Worm (Caenorhabditis elegans): ENCODE data around the gene mff-1.

The mff-1 gene

DNA sequence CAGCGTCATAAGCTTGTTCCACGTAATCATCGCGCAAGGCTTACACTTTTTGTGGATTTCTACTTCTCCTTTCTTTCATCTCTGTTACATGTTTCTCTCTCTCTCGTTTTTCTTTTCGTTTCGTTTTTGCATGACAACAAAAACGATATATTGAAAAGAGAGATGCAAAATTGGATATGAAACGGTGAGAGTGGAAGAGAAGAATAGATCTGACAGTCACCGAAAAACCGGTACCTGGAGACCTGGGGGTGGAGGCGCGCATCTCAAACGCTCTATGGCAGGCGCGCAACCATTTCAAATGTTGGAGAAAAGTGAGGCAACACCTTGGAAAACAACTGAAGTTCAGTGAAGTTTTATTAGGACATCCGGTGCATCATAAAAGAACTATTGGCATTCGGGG, 22.6 kb upstream of the mff-1 start (continued):
- TF ChIP-seq sem-4 (tag; optimal IDR thresholded peaks at IDR 0.05): peak; percentile 50
- peak; percentile 98 for TF ChIP-seq nhr-25 (tag; optimal IDR thresholded peaks at IDR 0.05)
- TF ChIP-seq lin-13 (GFP tag; optimal IDR thresholded peaks at IDR 0.05): no peak
- peak; percentile 91 for TF ChIP-seq blmp-1 (tag; optimal IDR thresholded peaks at IDR 0.05; ENCODE audit: insufficient read depth)
- TF ChIP-seq R02D3.7 (tag; optimal IDR thresholded peaks at IDR 0.05): no peak

DNA sequence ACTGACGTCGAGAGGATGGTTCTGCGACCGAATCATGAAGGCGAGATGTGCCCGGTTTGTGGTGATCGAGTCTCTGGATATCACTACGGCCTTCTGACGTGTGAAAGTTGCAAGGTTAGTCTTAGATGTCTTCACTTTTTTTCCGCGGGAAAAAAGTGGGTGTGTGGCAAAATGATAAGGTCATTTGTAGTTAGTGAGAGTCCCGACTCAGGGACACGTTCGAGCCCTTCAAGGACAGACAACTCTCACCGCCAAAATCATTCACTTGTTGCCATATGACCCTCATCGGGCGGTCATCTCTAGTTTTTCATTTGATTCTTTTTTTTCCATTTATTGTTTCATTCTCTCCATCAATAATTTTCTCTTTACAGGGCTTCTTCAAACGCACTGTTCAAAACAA, 21.9 kb upstream of the mff-1 start:
- TF ChIP-seq mab-5 (tag; optimal IDR thresholded peaks at IDR 0.05) (no peak), zag-1 (tag; optimal IDR thresholded peaks at IDR 0.05) (no peak), mdl-1 (tag; optimal IDR thresholded peaks at IDR 0.05) (no peak), ceh-16 (tag; optimal IDR thresholded peaks at IDR 0.05) (peak; percentile 41), blmp-1 (tag; optimal IDR thresholded peaks at IDR 0.05; ENCODE audit: insufficient read depth) (peak; percentile 99), nhr-21 (tag; optimal IDR thresholded peaks at IDR 0.05) (no peak), nhr-10 (tag; optimal IDR thresholded peaks at IDR 0.05) (no peak), ztf-11 (tag; optimal IDR thresholded peaks at IDR 0.05) (no peak), nhr-25 (tag; optimal IDR thresholded peaks at IDR 0.05) (peak; percentile 99), peb-1 (tag; optimal IDR thresholded peaks at IDR 0.05) (no peak), R02D3.7 (tag; optimal IDR thresholded peaks at IDR 0.05) (no peak), nhr-129 (tag; optimal IDR thresholded peaks at IDR 0.05) (no peak), sma-9 (GFP tag; optimal IDR thresholded peaks at IDR 0.05) (peak; percentile 69), sma-9 (tag; optimal IDR thresholded peaks at IDR 0.05) (no peak), unc-39 (tag; optimal IDR thresholded peaks at IDR 0.05) (no peak), nhr-12 (tag; optimal IDR thresholded peaks at IDR 0.05) (no peak), snpc-4 (tag; optimal IDR thresholded peaks at IDR 0.05) (no peak), egl-27 (tag; optimal IDR thresholded peaks at IDR 0.05) (no peak), lin-11 (tag; optimal IDR thresholded peaks at IDR 0.05) (no peak), elt-1 (tag; optimal IDR thresholded peaks at IDR 0.05) (no peak)

DNA sequence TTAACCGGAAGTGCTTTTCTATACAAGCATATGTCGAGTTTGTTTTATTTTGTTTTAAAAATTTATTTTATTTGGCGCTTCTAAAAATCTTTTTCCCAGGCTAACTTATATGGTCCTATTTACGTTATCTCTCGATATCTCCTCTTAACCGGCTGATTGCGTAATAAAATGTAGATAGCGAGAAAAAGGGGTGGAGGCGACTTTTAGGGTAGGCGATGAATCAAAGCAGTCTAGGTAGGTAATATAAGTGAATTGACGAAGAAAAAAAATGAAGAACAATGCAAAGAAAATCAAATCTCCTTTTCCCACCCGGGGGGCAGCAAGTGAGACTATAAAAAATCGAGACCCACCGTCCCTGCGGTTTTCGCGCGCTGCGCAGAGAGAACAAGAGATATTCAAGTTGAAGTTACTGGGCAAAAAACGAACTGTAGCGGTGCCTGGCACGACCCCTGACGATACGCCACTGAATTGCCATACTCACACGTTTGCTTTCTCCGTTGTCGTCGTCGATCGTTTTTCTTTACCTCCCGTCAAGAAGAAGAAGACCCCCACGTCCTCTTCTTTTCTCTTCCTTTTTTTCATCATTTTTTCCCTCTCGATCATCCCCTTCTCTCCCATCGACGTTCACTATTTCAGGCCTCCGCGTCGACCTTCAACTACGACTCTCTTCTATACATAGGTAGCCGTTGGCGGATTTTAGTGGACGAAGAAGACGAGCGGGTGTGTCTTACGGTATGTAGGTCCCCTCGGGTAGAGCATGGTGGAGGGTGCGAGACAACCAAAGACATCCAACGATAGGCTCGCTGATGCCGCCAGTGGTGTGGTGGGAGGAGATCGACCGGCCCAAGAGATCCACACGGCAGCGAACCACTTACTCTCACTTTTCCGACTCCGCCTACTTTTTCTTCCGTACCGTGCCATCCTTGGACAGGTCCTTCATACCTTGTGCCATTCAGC, 21.1 kb upstream of the mff-1 start, which contains the start of gene nhr-25:
nhr-25 (plus strand) TSS at position 637 of the 957 bp plus-strand sequence.
- TF ChIP-seq nhr-21 (tag; optimal IDR thresholded peaks at IDR 0.05) (peak; percentile 57), gmeb-1 (tag; optimal IDR thresholded peaks at IDR 0.05) (no peak), sma-3 (GFP tag; optimal IDR thresholded peaks at IDR 0.05) (peak; percentile 78), dmd-4 (tag; optimal IDR thresholded peaks at IDR 0.05) (no peak), blmp-1 (tag; optimal IDR thresholded peaks at IDR 0.05; ENCODE audit: insufficient read depth) (peak; percentile 94), nhr-129 (tag; optimal IDR thresholded peaks at IDR 0.05) (no peak), mab-5 (tag; optimal IDR thresholded peaks at IDR 0.05) (no peak), nhr-237 (tag; optimal IDR thresholded peaks at IDR 0.05) (no peak), nhr-25 (tag; optimal IDR thresholded peaks at IDR 0.05) (peak; percentile 96), sma-9 (GFP tag; optimal IDR thresholded peaks at IDR 0.05) (peak; percentile 23), sma-9 (tag; optimal IDR thresholded peaks at IDR 0.05) (no peak), egl-27 (tag; optimal IDR thresholded peaks at IDR 0.05) (peak; percentile 23), fos-1 (tag; optimal IDR thresholded peaks at IDR 0.05) (peak; percentile 35), R02D3.7 (tag; optimal IDR thresholded peaks at IDR 0.05) (no peak), lsy-2 (tag; optimal IDR thresholded peaks at IDR 0.05) (peak in 1 of 2 experiments; percentile 7)

DNA sequence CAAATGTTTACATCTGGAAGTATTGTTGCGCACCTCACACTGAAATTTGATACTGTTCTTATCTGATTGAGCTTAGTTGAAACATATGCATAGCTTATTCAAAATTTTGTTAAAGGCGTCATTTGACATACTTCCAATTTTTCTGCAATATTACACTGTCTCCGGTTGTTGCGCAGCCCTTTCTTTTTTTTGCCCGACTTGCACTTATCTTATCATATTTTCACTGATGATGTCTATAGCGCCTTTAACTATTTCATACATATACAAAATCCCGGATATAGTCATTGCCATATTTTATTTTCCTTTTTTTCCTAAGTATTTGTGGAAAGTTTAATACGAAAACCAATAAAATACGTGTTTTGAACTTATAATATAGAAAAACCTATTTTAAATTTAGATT, 19.7 kb upstream of the mff-1 start:
- TF ChIP-seq C34F6.9 (tag; optimal IDR thresholded peaks at IDR 0.05): no peak
- TF ChIP-seq peb-1 (tag; optimal IDR thresholded peaks at IDR 0.05): no peak
- TF ChIP-seq zag-1 (tag; optimal IDR thresholded peaks at IDR 0.05): no peak
- TF ChIP-seq nhr-11 (tag; optimal IDR thresholded peaks at IDR 0.05): no peak
- TF ChIP-seq ztf-4 (tag; optimal IDR thresholded peaks at IDR 0.05): no peak
- TF ChIP-seq crh-2 (tag; optimal IDR thresholded peaks at IDR 0.05): no peak
- TF ChIP-seq R02D3.7 (tag; optimal IDR thresholded peaks at IDR 0.05): no peak
- TF ChIP-seq dmd-4 (tag; optimal IDR thresholded peaks at IDR 0.05): no peak
- no peak for TF ChIP-seq nhr-129 (tag; optimal IDR thresholded peaks at IDR 0.05)
- no peak for TF ChIP-seq ceh-16 (tag; optimal IDR thresholded peaks at IDR 0.05)
- no peak for TF ChIP-seq fos-1 (tag; optimal IDR thresholded peaks at IDR 0.05)
- TF ChIP-seq mdl-1 (tag; optimal IDR thresholded peaks at IDR 0.05): no peak
- no peak for TF ChIP-seq lin-11 (tag; optimal IDR thresholded peaks at IDR 0.05)
- no peak for TF ChIP-seq lin-39 (tag; optimal IDR thresholded peaks at IDR 0.05)
